Worm (Caenorhabditis elegans): ENCODE results near the gene ceh-58.

ceh-58 gene

DNA sequence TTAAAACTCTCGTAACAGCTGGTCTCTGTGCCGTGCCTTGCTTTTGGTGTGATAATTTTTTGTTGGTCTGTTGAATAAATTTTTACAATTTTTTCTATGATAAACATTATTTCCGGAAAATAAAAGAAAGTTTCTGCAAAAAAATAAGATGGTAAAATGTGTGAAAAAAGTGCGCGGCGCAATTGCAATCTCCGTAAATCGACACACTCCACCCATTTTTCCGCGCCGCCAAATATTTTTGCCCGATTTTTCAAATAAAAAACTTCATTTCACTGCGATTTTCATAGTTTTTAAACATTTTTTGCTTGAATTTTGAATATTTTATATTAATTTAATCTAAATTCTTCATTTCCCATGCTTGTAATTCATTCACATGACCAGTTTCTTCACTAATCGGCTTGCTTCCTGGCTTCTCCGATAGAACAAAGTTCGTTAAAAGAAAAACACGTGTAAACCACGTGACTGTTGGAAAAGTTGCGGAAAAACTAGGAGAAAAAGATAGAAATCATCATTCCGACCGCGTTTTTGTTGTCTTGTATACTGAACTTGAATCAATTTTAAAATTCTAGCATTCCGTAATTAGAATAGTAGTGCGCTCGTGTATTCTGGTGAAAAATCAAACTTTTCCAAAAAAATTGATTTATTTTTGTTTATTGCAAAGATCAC is 18.8 kb upstream of the ceh-58 start (continued):
- TF ChIP-seq tbx-2 (tag; optimal IDR thresholded peaks at IDR 0.05) (peak; percentile 29), R02D3.7 (tag; optimal IDR thresholded peaks at IDR 0.05) (peak; percentile 99), nhr-43 (tag; optimal IDR thresholded peaks at IDR 0.05; ENCODE audit: poor library complexity, severe bottlenecking) (peak; percentile 63), jun-1 (tag; optimal IDR thresholded peaks at IDR 0.05) (no peak), nhr-67 (tag; optimal IDR thresholded peaks at IDR 0.05) (no peak), hmg-11 (tag; optimal IDR thresholded peaks at IDR 0.05) (peak; percentile 60), fkh-10 (GFP tag; optimal IDR thresholded peaks at IDR 0.05) (no peak), egl-5 (tag; optimal IDR thresholded peaks at IDR 0.05) (peak; percentile 28), lin-39 (tag; optimal IDR thresholded peaks at IDR 0.05) (peak; percentile 32)

DNA sequence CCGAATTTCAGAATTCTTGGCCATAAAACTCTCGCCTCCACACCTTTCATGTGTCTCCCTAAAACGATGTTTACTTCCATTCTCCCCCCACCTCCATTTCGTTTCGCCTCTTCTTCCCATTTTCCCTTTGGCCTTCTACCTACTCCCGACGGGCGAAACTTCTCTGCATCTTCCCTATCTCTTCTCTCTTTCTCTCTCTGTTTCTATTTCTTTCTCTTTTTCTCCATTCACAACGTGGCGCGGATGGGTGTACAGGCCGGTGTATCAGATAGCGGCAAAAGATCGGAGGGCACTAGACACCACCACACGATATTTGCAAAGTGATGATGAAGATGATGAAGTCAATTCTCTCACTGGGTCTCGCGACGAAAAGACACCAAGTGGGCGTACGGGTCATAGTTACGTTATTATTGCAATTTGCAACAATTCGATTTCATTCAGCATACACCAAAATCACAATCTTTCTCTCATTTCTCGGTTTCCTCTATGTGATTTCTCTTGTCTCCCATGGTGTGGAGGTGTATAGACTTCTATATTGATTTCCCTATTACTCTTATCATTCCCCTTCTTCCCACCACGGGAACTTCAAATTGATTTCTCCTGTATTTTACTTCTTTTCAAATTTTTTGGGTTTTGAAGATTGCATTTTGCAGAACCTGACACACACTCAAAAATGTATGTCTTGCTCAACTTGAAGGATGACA is 15.4 kb upstream of the ceh-58 start, which contains the start of gene ztf-27:
TSS of gene ztf-27 (plus strand) at position 654 of the 704 bp plus-strand sequence.
- no peak for TF ChIP-seq lin-39 (tag; optimal IDR thresholded peaks at IDR 0.05)
- peak; percentile 52 for TF ChIP-seq nhr-23 (tag; optimal IDR thresholded peaks at IDR 0.05)
- peak; percentile 47 for TF ChIP-seq nfya-1 (tag; optimal IDR thresholded peaks at IDR 0.05; ENCODE audit: insufficient read depth)
- TF ChIP-seq elt-2 (tag; optimal IDR thresholded peaks at IDR 0.05): peak; percentile 49
- peak; percentile 68 for TF ChIP-seq nhr-25 (tag; optimal IDR thresholded peaks at IDR 0.05)
- peak; percentile 61 for TF ChIP-seq pqm-1 (tag; optimal IDR thresholded peaks at IDR 0.05)
- peak; percentile 26 for TF ChIP-seq hmg-11 (tag; optimal IDR thresholded peaks at IDR 0.05)
- TF ChIP-seq elt-1 (tag; optimal IDR thresholded peaks at IDR 0.05): peak; percentile 21
- peak; percentile 42 for TF ChIP-seq pha-4 (tag; optimal IDR thresholded peaks at IDR 0.05)
- no peak for TF ChIP-seq ztf-11 (tag; optimal IDR thresholded peaks at IDR 0.05)
- no peak for TF ChIP-seq egl-5 (tag; optimal IDR thresholded peaks at IDR 0.05)

DNA sequence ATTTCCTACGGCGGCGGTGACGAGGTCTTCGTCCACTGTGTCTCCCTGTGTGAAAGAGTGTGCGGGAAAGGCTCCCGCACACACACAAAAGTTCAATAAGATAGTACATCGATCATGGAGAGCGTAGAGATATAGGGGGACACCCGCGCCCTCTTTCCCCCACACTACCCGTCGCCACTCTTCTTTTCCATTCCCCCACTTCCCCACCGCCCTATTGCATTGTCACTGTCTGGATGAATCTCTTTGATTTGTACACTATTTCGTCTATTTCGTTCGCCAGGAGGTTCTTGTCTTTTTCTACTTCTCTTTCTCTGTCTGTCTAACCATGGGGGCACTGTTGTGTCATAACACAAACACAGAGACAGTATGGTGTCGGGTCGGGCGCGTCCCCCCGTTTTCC is 12.8 kb upstream of the ceh-58 start:
- TF ChIP-seq ceh-82 (tag; optimal IDR thresholded peaks at IDR 0.05): no peak
- TF ChIP-seq mml-1 (tag; optimal IDR thresholded peaks at IDR 0.05): no peak
- TF ChIP-seq fos-1 (tag; optimal IDR thresholded peaks at IDR 0.05): peak; percentile 8
- TF ChIP-seq snpc-4 (tag; optimal IDR thresholded peaks at IDR 0.05): peak; percentile 2
- peak; percentile 24 for TF ChIP-seq lin-15B (tag; optimal IDR thresholded peaks at IDR 0.05)
- peak; percentile 27 for TF ChIP-seq nhr-43 (tag; optimal IDR thresholded peaks at IDR 0.05; ENCODE audit: poor library complexity, severe bottlenecking)
- no peak for TF ChIP-seq sea-2 (GFP tag; optimal IDR thresholded peaks at IDR 0.05)
- TF ChIP-seq egl-5 (tag; optimal IDR thresholded peaks at IDR 0.05): no peak
- TF ChIP-seq unc-39 (tag; optimal IDR thresholded peaks at IDR 0.05): no peak
- TF ChIP-seq nhr-76 (tag; optimal IDR thresholded peaks at IDR 0.05): no peak
- TF ChIP-seq elt-3 (tag; optimal IDR thresholded peaks at IDR 0.05): no peak
- no peak for TF ChIP-seq nhr-28 (tag; optimal IDR thresholded peaks at IDR 0.05)
- TF ChIP-seq R02D3.7 (tag; optimal IDR thresholded peaks at IDR 0.05): peak; percentile 16
- TF ChIP-seq lsy-12 (tag; optimal IDR thresholded peaks at IDR 0.05): peak; percentile 45
- TF ChIP-seq egl-27 (tag; optimal IDR thresholded peaks at IDR 0.05): no peak
- TF ChIP-seq ceh-9 (tag; optimal IDR thresholded peaks at IDR 0.05): no peak
- no peak for TF ChIP-seq ama-1 (optimal IDR thresholded peaks at IDR 0.05)
- no peak for TF ChIP-seq nhr-77 (tag; optimal IDR thresholded peaks at IDR 0.05)
- TF ChIP-seq tbx-2 (tag; optimal IDR thresholded peaks at IDR 0.05): no peak
- no peak for TF ChIP-seq elt-1 (tag; optimal IDR thresholded peaks at IDR 0.05)
- TF ChIP-seq ZK546.5 (tag; optimal IDR thresholded peaks at IDR 0.05): no peak
- peak; percentile 57 for TF ChIP-seq elt-2 (tag; optimal IDR thresholded peaks at IDR 0.05)
- no peak for TF ChIP-seq mdl-1 (tag; optimal IDR thresholded peaks at IDR 0.05)
- no peak for TF ChIP-seq ceh-16 (tag; optimal IDR thresholded peaks at IDR 0.05)
- no peak for TF ChIP-seq ztf-4 (tag; optimal IDR thresholded peaks at IDR 0.05)
- no peak for TF ChIP-seq nhr-67 (tag; optimal IDR thresholded peaks at IDR 0.05)
- no peak for TF ChIP-seq aly-2 (tag; optimal IDR thresholded peaks at IDR 0.05)
- peak; percentile 85 for TF ChIP-seq pha-4 (tag; optimal IDR thresholded peaks at IDR 0.05)
- peak; percentile 41 for TF ChIP-seq ceh-28 (tag; optimal IDR thresholded peaks at IDR 0.05)
- TF ChIP-seq lin-39 (tag; optimal IDR thresholded peaks at IDR 0.05): no peak
- no peak for TF ChIP-seq unc-62 (GFP tag; optimal IDR thresholded peaks at IDR 0.05)
- TF ChIP-seq hmg-11 (tag; optimal IDR thresholded peaks at IDR 0.05): peak; percentile 79
- peak; percentile 30 for TF ChIP-seq nfya-1 (tag; optimal IDR thresholded peaks at IDR 0.05; ENCODE audit: insufficient read depth)
- no peak for TF ChIP-seq zag-1 (tag; optimal IDR thresholded peaks at IDR 0.05)
- TF ChIP-seq skn-1 (tag; optimal IDR thresholded peaks at IDR 0.05): no peak
- no peak for TF ChIP-seq nhr-12 (tag; optimal IDR thresholded peaks at IDR 0.05)
- no peak for TF ChIP-seq eor-1 (tag; optimal IDR thresholded peaks at IDR 0.05)
- TF ChIP-seq fkh-2 (tag; optimal IDR thresholded peaks at IDR 0.05): no peak
- no peak for TF ChIP-seq ztf-11 (tag; optimal IDR thresholded peaks at IDR 0.05)
- TF ChIP-seq nhr-237 (tag; optimal IDR thresholded peaks at IDR 0.05): no peak
- peak; percentile 66 for TF ChIP-seq jun-1 (tag; optimal IDR thresholded peaks at IDR 0.05)
- no peak for TF ChIP-seq fkh-10 (GFP tag; optimal IDR thresholded peaks at IDR 0.05)
- no peak for TF ChIP-seq daf-12 (tag; optimal IDR thresholded peaks at IDR 0.05)
